Worm (Caenorhabditis elegans) whole organism, young adult: ENCODE results near the gene nhr-188.

Experiments used
- C17E4.6 ChIP-seq: fragments of 200-800 bp; sonication (Bioruptor generic); IDR thresholded peaks from 2 replicates; pipeline ENCODE4 v1.3.6; 2022; ENCODE audit warnings: missing genetic modification reagents, missing genetic modification characterization, missing compliant biosample characterization
- F10E7.11 ChIP-seq: sonication (generic microtip); optimal IDR thresholded peaks from 2 replicates; lab custom pipeline; 2017; ENCODE audit warnings: mild to moderate bottlenecking, missing genetic modification characterization, moderate library complexity, missing compliant biosample characterization
- F22D6.2 ChIP-seq: sonication (generic microtip); optimal IDR thresholded peaks from 2 replicates; lab custom pipeline; 2016; ENCODE audit warnings: mild to moderate bottlenecking, missing genetic modification characterization, missing compliant biosample characterization
- F23B12.7 ChIP-seq: sonication (generic microtip); optimal IDR thresholded peaks from 2 replicates; lab custom pipeline; 2017; ENCODE audit warnings: missing genetic modification characterization, mild to moderate bottlenecking, missing compliant biosample characterization, antibody characterized with exemption, moderate library complexity; ENCODE audit not compliant: insufficient read depth
- F49E8.2 ChIP-seq: sonication (generic microtip); optimal IDR thresholded peaks from 3 replicates; lab custom pipeline; 2017; ENCODE audit warnings: missing genetic modification characterization, mild to moderate bottlenecking, missing compliant biosample characterization, antibody characterized with exemption, moderate library complexity; ENCODE audit not compliant: insufficient read depth
- F55B11.4 ChIP-seq: sonication (generic microtip); optimal IDR thresholded peaks from 2 replicates; lab custom pipeline; 2016; ENCODE audit warnings: missing compliant biosample characterization, missing genetic modification characterization, borderline replicate concordance; ENCODE audit not compliant: insufficient read depth
- F57A8.1 ChIP-seq: fragments of 200-800 bp; sonication (Bioruptor generic); optimal IDR thresholded peaks from 2 replicates; lab custom pipeline; 2018; ENCODE audit warnings: mild to moderate bottlenecking, missing genetic modification characterization, moderate library complexity, missing compliant biosample characterization
- T07F8.4 ChIP-seq: sonication (generic microtip); optimal IDR thresholded peaks from 2 replicates; lab custom pipeline; 2016; ENCODE audit warnings: mild to moderate bottlenecking, missing genetic modification characterization, moderate library complexity, missing compliant biosample characterization
- Y53F4B.3 ChIP-seq: fragments of 200-800 bp; sonication (Bioruptor generic); IDR thresholded peaks from 2 replicates; pipeline ENCODE4 v1.3.6; 2022; ENCODE audit warnings: missing genetic modification reagents, missing genetic modification characterization, missing compliant biosample characterization
- Y95B8A.8 ChIP-seq: fragments of 200-800 bp; sonication (Bioruptor generic); IDR thresholded peaks from 2 replicates; pipeline ENCODE4 v1.3.6; 2022; ENCODE audit warnings: missing genetic modification reagents, missing genetic modification characterization, missing compliant biosample characterization
- ZK185.1 ChIP-seq: sonication (generic microtip); optimal IDR thresholded peaks from 2 replicates; lab custom pipeline; 2016; ENCODE audit warnings: mild to moderate bottlenecking, missing genetic modification characterization, missing compliant biosample characterization; ENCODE audit not compliant: poor library complexity, severe bottlenecking
- attf-5 ChIP-seq: fragments of 200-800 bp; sonication (Bioruptor generic); optimal IDR thresholded peaks from 2 replicates; lab custom pipeline; 2018; ENCODE audit warnings: mild to moderate bottlenecking, missing genetic modification characterization, missing compliant biosample characterization
- cebp-2 ChIP-seq: fragments of 200-800 bp; sonication (Bioruptor generic); IDR thresholded peaks from 2 replicates; pipeline ENCODE4 v1.3.6; 2022; ENCODE audit warnings: missing genetic modification characterization, missing compliant biosample characterization
- ceh-40 ChIP-seq: fragments of 200-800 bp; sonication (Bioruptor generic); IDR thresholded peaks from 2 replicates; pipeline ENCODE4 v1.3.6; 2022; ENCODE audit warnings: missing genetic modification characterization, missing compliant biosample characterization
- ceh-79 ChIP-seq: sonication (generic microtip); optimal IDR thresholded peaks from 2 replicates; lab custom pipeline; 2017; ENCODE audit warnings: mild to moderate bottlenecking, missing genetic modification characterization, missing compliant biosample characterization
- ceh-91 ChIP-seq: fragments of 200-800 bp; sonication (Bioruptor generic); IDR thresholded peaks from 2 replicates; pipeline ENCODE4 v1.3.6; 2022; ENCODE audit warnings: missing genetic modification reagents, missing genetic modification characterization, missing compliant biosample characterization
- chd-7 ChIP-seq: sonication (generic microtip); optimal IDR thresholded peaks from 2 replicates; lab custom pipeline; 2016; ENCODE audit warnings: mild to moderate bottlenecking, missing genetic modification characterization, moderate library complexity, missing compliant biosample characterization
- dox-1 ChIP-seq: fragments of 200-800 bp; sonication (Bioruptor generic); IDR thresholded peaks from 2 replicates; pipeline ENCODE4 v1.3.6; 2022; ENCODE audit warnings: missing genetic modification reagents, missing genetic modification characterization, missing compliant biosample characterization
- efl-1 ChIP-seq: fragments of 150-350 bp; optimal IDR thresholded peaks from 2 replicates; lab custom pipeline; 2014; ENCODE audit warnings: missing biosample characterization, missing genetic modification reagents, missing genetic modification characterization
- egl-18 ChIP-seq: fragments of 200-800 bp; sonication (Bioruptor generic); IDR thresholded peaks from 2 replicates; pipeline ENCODE4 v1.3.6; 2022; ENCODE audit warnings: missing genetic modification reagents, missing genetic modification characterization, missing compliant biosample characterization
- egl-44 ChIP-seq: fragments of 200-800 bp; sonication (Bioruptor generic); IDR thresholded peaks from 2 replicates; pipeline ENCODE4 v1.3.6; 2022; ENCODE audit warnings: missing genetic modification reagents, missing genetic modification characterization, missing compliant biosample characterization
- egrh-3 ChIP-seq: fragments of 200-800 bp; sonication (Bioruptor generic); IDR thresholded peaks from 2 replicates; pipeline ENCODE4 v1.3.6; 2022; ENCODE audit warnings: missing genetic modification reagents, missing genetic modification characterization, missing compliant biosample characterization
- ekl-4 ChIP-seq: fragments of 200-800 bp; sonication (Bioruptor generic); IDR thresholded peaks from 2 replicates; pipeline ENCODE4 v1.3.6; 2022; ENCODE audit warnings: missing genetic modification reagents, missing genetic modification characterization, missing compliant biosample characterization
- gei-17 ChIP-seq: fragments of 200-800 bp; sonication (Bioruptor generic); optimal IDR thresholded peaks from 2 replicates; lab custom pipeline; 2018; ENCODE audit warnings: mild to moderate bottlenecking, missing genetic modification characterization, missing compliant biosample characterization
- hmg-1.2 ChIP-seq: fragments of 200-800 bp; sonication (Bioruptor generic); IDR thresholded peaks from 2 replicates; pipeline ENCODE4 v1.3.6; 2022; ENCODE audit warnings: missing genetic modification reagents, missing genetic modification characterization, missing compliant biosample characterization
- hrde-1 ChIP-seq: sonication (generic microtip); optimal IDR thresholded peaks from 2 replicates; lab custom pipeline; 2016; ENCODE audit warnings: missing genetic modification characterization, mild to moderate bottlenecking, missing compliant biosample characterization, moderate library complexity, missing genotype, missing genetic modification reagents, borderline replicate concordance
- let-607 ChIP-seq, 2 experiments: fragments of 200-800 bp in 1 of 2; sonication (Bioruptor generic) in 1 of 2; sonication (generic microtip) in 1 of 2; optimal IDR thresholded peaks; 2 replicates each; lab custom pipeline; 2016 to 2018; ENCODE audit warnings: mild to moderate bottlenecking in 2 of 2, missing compliant biosample characterization in 2 of 2, missing genetic modification characterization in 2 of 2, moderate library complexity in 2 of 2, missing genotype in 1 of 2
- lin-54 ChIP-seq: fragments of 200-800 bp; sonication (Bioruptor generic); optimal IDR thresholded peaks from 2 replicates; lab custom pipeline; 2018; ENCODE audit warnings: mild to moderate bottlenecking, missing genetic modification characterization, missing compliant biosample characterization
- madf-6 ChIP-seq: fragments of 200-800 bp; sonication (Bioruptor generic); IDR thresholded peaks from 2 replicates; pipeline ENCODE4 v1.3.6; 2022; ENCODE audit warnings: missing genetic modification reagents, missing genetic modification characterization, missing compliant biosample characterization
- mcd-1 ChIP-seq: fragments of 200-800 bp; sonication (Bioruptor generic); IDR thresholded peaks from 2 replicates; pipeline ENCODE4 v1.3.6; 2022; ENCODE audit warnings: missing genetic modification reagents, missing genetic modification characterization, missing compliant biosample characterization
- mes-4 ChIP-seq: sonication (generic microtip); optimal IDR thresholded peaks from 2 replicates; lab custom pipeline; 2016; ENCODE audit warnings: missing genotype, missing genetic modification characterization, missing compliant biosample characterization
- nfya-2 ChIP-seq: fragments of 200-800 bp; sonication (Bioruptor generic); IDR thresholded peaks from 2 replicates; pipeline ENCODE4 v1.3.6; 2022; ENCODE audit warnings: missing genetic modification reagents, missing genetic modification characterization, missing compliant biosample characterization
- nfyb-1 ChIP-seq: fragments of 200-800 bp; sonication (Bioruptor generic); IDR thresholded peaks from 2 replicates; pipeline ENCODE4 v1.3.6; 2022; ENCODE audit warnings: missing genetic modification reagents, missing genetic modification characterization, missing compliant biosample characterization
- nhr-120 ChIP-seq: fragments of 200-800 bp; sonication (Bioruptor generic); IDR thresholded peaks from 2 replicates; pipeline ENCODE4 v1.3.6; 2022; ENCODE audit warnings: missing genetic modification characterization, missing compliant biosample characterization
- nhr-80 ChIP-seq: sonication (generic microtip); optimal IDR thresholded peaks from 2 replicates; lab custom pipeline; 2016; ENCODE audit warnings: missing genetic modification characterization, missing compliant biosample characterization
- rec-8 ChIP-seq, 2 experiments: sonication (generic microtip); optimal IDR thresholded peaks; 2 replicates each; lab custom pipeline; 2016; ENCODE audit warnings: mild to moderate bottlenecking in 2 of 2, missing genetic modification characterization in 2 of 2, missing genetic modification reagents in 2 of 2, missing genotype in 2 of 2, missing biosample characterization in 1 of 2, missing compliant biosample characterization in 1 of 2, moderate library complexity in 1 of 2
- repo-1 ChIP-seq: sonication (generic microtip); optimal IDR thresholded peaks from 2 replicates; lab custom pipeline; 2017; ENCODE audit warnings: mild to moderate bottlenecking, missing genetic modification characterization, missing compliant biosample characterization
- sea-2 ChIP-seq: fragments of 200-800 bp; sonication (Bioruptor generic); IDR thresholded peaks from 2 replicates; pipeline ENCODE4 v1.3.6; 2022; ENCODE audit warnings: missing genetic modification characterization, missing compliant biosample characterization
- snpc-1.3 ChIP-seq: sonication (generic microtip); optimal IDR thresholded peaks from 2 replicates; lab custom pipeline; 2017; ENCODE audit warnings: missing genetic modification characterization, mild to moderate bottlenecking, missing compliant biosample characterization, antibody characterized with exemption, moderate library complexity, missing genotype, missing genetic modification reagents; ENCODE audit not compliant: insufficient read depth
- sptf-2 ChIP-seq: fragments of 200-800 bp; sonication (Bioruptor generic); optimal IDR thresholded peaks from 2 replicates; lab custom pipeline; 2018; ENCODE audit warnings: mild to moderate bottlenecking, missing genetic modification characterization, missing compliant biosample characterization
- tbp1 ChIP-seq: fragments of 200-800 bp; sonication (Bioruptor generic); optimal IDR thresholded peaks from 2 replicates; lab custom pipeline; 2018; ENCODE audit warnings: mild to moderate bottlenecking, missing genetic modification characterization, missing compliant biosample characterization
- tbx-9 ChIP-seq: sonication (generic microtip); optimal IDR thresholded peaks from 2 replicates; lab custom pipeline; 2016; ENCODE audit warnings: borderline replicate concordance, missing genetic modification characterization, inconsistent platforms, missing compliant biosample characterization
- tlf-1 ChIP-seq: fragments of 200-800 bp; sonication (Bioruptor generic); optimal IDR thresholded peaks from 2 replicates; lab custom pipeline; 2018; ENCODE audit warnings: mild to moderate bottlenecking, missing genetic modification characterization, missing compliant biosample characterization
- unc-130 ChIP-seq: sonication (generic microtip); optimal IDR thresholded peaks from 2 replicates; lab custom pipeline; 2016; ENCODE audit warnings: missing genetic modification reagents, missing genetic modification characterization, missing compliant biosample characterization
- xnd-1 ChIP-seq: sonication (generic microtip); optimal IDR thresholded peaks from 2 replicates; lab custom pipeline; 2016; ENCODE audit warnings: missing genotype, missing genetic modification reagents, missing genetic modification characterization, missing compliant biosample characterization
- zim-3 ChIP-seq: sonication (generic microtip); optimal IDR thresholded peaks from 2 replicates; lab custom pipeline; 2017; ENCODE audit warnings: mild to moderate bottlenecking, missing genetic modification characterization, moderate library complexity, missing compliant biosample characterization
- ztf-25 ChIP-seq: fragments of 200-800 bp; sonication (Bioruptor generic); IDR thresholded peaks from 2 replicates; pipeline ENCODE4 v1.3.6; 2022; ENCODE audit warnings: missing genetic modification reagents, missing genetic modification characterization, missing compliant biosample characterization
- ztf-28 ChIP-seq: fragments of 200-800 bp; sonication (Bioruptor generic); IDR thresholded peaks from 2 replicates; pipeline ENCODE4 v1.3.6; 2022; ENCODE audit warnings: missing genetic modification reagents, missing genetic modification characterization, missing compliant biosample characterization

Gene nhr-188

DNA sequence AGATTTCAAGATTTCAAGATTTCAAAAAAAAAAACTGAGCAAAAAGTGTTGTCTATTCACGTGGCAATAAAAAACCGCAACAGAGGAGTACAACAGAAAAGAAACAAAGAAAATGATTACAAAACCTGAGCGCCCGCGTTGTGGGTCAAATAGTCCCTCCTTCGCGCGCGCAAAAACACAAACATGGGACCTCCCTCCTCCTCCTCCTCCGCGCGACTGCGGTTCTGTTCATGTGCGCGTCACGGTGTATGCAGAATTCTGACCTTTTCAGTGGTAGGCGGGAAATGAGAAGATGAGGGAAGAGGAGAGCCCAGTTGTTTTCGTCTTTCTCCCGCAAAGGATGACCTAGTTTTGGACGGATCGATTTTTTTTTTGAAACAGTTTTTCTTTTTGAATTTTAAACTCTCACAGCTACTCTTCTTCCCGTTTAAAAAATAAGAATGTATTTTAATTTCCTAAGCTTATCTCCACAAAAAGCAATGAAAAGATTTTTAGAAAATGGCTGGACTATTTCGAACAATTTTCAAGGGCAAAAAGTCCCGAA, 34.8 kb upstream of the nhr-188 start, which contains the start of gene C17E7.4:
Gene C17E7.4, plus strand, starts transcription at position 494 of the 544 bp plus-strand sequence.
- TF ChIP-seq F22D6.2 (no peak), F57A8.1 (GFP tag; lab: Kevin White, UChicago) (no peak), F23B12.7 (tag; lab: Kevin White, UChicago) (no peak), sptf-2 (GFP tag; lab: Kevin White, UChicago) (no peak), ztf-28 (GFP tag; lab: Robert Waterston, UW) (no peak), hmg-1.2 (GFP tag; lab: Robert Waterston, UW) (peak; percentile 54; the same call in 1 of the 2 replicates), tlf-1 (GFP tag; lab: Kevin White, UChicago) (no peak), nhr-120 (GFP tag; lab: Robert Waterston, UW) (no peak), Y95B8A.8 (GFP tag; lab: Robert Waterston, UW) (no peak), ceh-40 (GFP tag; lab: Robert Waterston, UW) (no peak), ekl-4 (GFP tag; lab: Robert Waterston, UW) (no peak), repo-1 (tag; lab: Kevin White, UChicago) (no peak), F10E7.11 (tag; lab: Kevin White, UChicago) (no peak), tbx-9 (no peak), mcd-1 (GFP tag; lab: Robert Waterston, UW) (no peak), efl-1 (GFP tag; lab: Kevin White, UChicago) (peak; percentile 89), madf-6 (GFP tag; lab: Robert Waterston, UW) (peak; percentile 88), hrde-1 (tag; lab: Kevin White, UChicago) (no peak), unc-130 (GFP tag; lab: Kevin White, UChicago) (no peak), snpc-1.3 (no peak), chd-7 (no peak), nfya-2 (GFP tag; lab: Robert Waterston, UW) (no peak), lin-54 (GFP tag; lab: Kevin White, UChicago) (no peak), ceh-91 (GFP tag; lab: Robert Waterston, UW) (peak; percentile 44; the same call in 1 of the 2 replicates), ZK185.1 (tag; lab: Kevin White, UChicago) (no peak), tbp1 (no peak), nfyb-1 (GFP tag; lab: Robert Waterston, UW) (no peak), egrh-3 (GFP tag; lab: Robert Waterston, UW) (peak; percentile 70), let-607 (tag; optimal IDR thresholded peaks at IDR 0.05; lab: Kevin White, UChicago) (no peak), egl-44 (no peak), egl-18 (GFP tag; lab: Robert Waterston, UW) (no peak), mes-4 (no peak), zim-3 (tag; lab: Kevin White, UChicago) (no peak), gei-17 (GFP tag; lab: Kevin White, UChicago) (no peak), xnd-1 (tag; lab: Kevin White, UChicago) (peak; percentile 48), F49E8.2 (no peak), sea-2 (no peak), dox-1 (GFP tag; lab: Robert Waterston, UW) (peak; percentile 62; the same call in 1 of the 2 replicates), rec-8 (tag; optimal IDR thresholded peaks at IDR 0.05; lab: Kevin White, UChicago) (no peak), ceh-79 (tag; lab: Kevin White, UChicago) (no peak), attf-5 (GFP tag; lab: Kevin White, UChicago) (no peak), Y53F4B.3 (GFP tag; lab: Robert Waterston, UW) (no peak), C17E4.6 (GFP tag; lab: Robert Waterston, UW) (no peak), T07F8.4 (tag; lab: Kevin White, UChicago) (no peak), nhr-80 (tag; lab: Kevin White, UChicago) (no peak), ztf-25 (GFP tag; lab: Robert Waterston, UW) (no peak), cebp-2 (GFP tag; lab: Robert Waterston, UW) (no peak), F55B11.4 (tag; lab: Kevin White, UChicago) (no peak)
